Worm (Caenorhabditis elegans) whole organism, L2 larva: Measurements from ENCODE around the gene C25F9.9.

Experiments used
- F13H6.1 ChIP-seq: sonication (generic microtip); optimal IDR thresholded peaks from 2 replicates; lab custom pipeline; 2016; ENCODE audit warnings: missing genetic modification characterization, missing compliant biosample characterization
- R02D3.7 ChIP-seq: fragments of 150-350 bp; optimal IDR thresholded peaks from 2 replicates; lab custom pipeline; 2014; ENCODE audit warnings: missing biosample characterization, missing genetic modification characterization
- alr-1 ChIP-seq: fragments of 150-350 bp; optimal IDR thresholded peaks from 2 replicates; lab custom pipeline; 2014; ENCODE audit warnings: missing biosample characterization, missing genetic modification characterization
- aly-2 ChIP-seq: fragments of 150-350 bp; optimal IDR thresholded peaks from 2 replicates; lab custom pipeline; 2014; ENCODE audit warnings: missing biosample characterization, missing genetic modification characterization
- blmp-1 ChIP-seq: sonication (generic microtip); optimal IDR thresholded peaks from 2 replicates; lab custom pipeline; 2017; ENCODE audit warnings: missing genetic modification characterization, mild to moderate bottlenecking, missing compliant biosample characterization, antibody characterized with exemption, moderate library complexity; ENCODE audit not compliant: insufficient read depth
- ceh-16 ChIP-seq: fragments of 150-350 bp; optimal IDR thresholded peaks from 2 replicates; lab custom pipeline; 2014; ENCODE audit warnings: missing biosample characterization, missing genetic modification characterization
- ceh-82 ChIP-seq: fragments of 150-350 bp; optimal IDR thresholded peaks from 2 replicates; lab custom pipeline; 2014; ENCODE audit warnings: missing biosample characterization, missing genetic modification characterization
- dmd-4 ChIP-seq: sonication (generic microtip); optimal IDR thresholded peaks from 2 replicates; lab custom pipeline; 2017; ENCODE audit warnings: missing biosample characterization, missing genetic modification characterization
- egl-27 ChIP-seq: sonication (generic microtip); optimal IDR thresholded peaks from 3 replicates; lab custom pipeline; 2017; ENCODE audit warnings: missing biosample characterization, missing genetic modification reagents, missing genetic modification characterization
- elt-1 ChIP-seq: fragments of 150-350 bp; optimal IDR thresholded peaks from 2 replicates; lab custom pipeline; 2014; ENCODE audit warnings: missing biosample characterization, missing genetic modification characterization
- fos-1 ChIP-seq: fragments of 150-350 bp; optimal IDR thresholded peaks from 2 replicates; lab custom pipeline; 2014; ENCODE audit warnings: missing biosample characterization, missing genetic modification characterization
- gmeb-1 ChIP-seq: fragments of 150-350 bp; optimal IDR thresholded peaks from 2 replicates; lab custom pipeline; 2014; ENCODE audit warnings: missing biosample characterization, missing genetic modification characterization
- lin-13 ChIP-seq: fragments of 150-350 bp; optimal IDR thresholded peaks from 2 replicates; lab custom pipeline; 2014; ENCODE audit warnings: missing biosample characterization, missing genetic modification reagents, missing genetic modification characterization
- lin-39 ChIP-seq: fragments of 150-350 bp; optimal IDR thresholded peaks from 2 replicates; lab custom pipeline; 2014; ENCODE audit warnings: missing biosample characterization, missing genetic modification reagents, missing genetic modification characterization
- lsy-2 ChIP-seq, 2 experiments: fragments of 150-350 bp in 1 of 2; sonication (generic microtip) in 1 of 2; optimal IDR thresholded peaks; 2 replicates each; lab custom pipeline; 2014 to 2017; ENCODE audit warnings: missing biosample characterization in 2 of 2, missing genetic modification characterization in 2 of 2
- mbf-1 ChIP-seq: sonication (generic microtip); optimal IDR thresholded peaks from 2 replicates; lab custom pipeline; 2017; ENCODE audit warnings: missing biosample characterization, missing genetic modification characterization
- nhr-10 ChIP-seq: sonication (generic microtip); optimal IDR thresholded peaks from 2 replicates; lab custom pipeline; 2017; ENCODE audit warnings: missing biosample characterization, missing genetic modification characterization
- nhr-21 ChIP-seq: fragments of 150-350 bp; optimal IDR thresholded peaks from 2 replicates; lab custom pipeline; 2014; ENCODE audit warnings: missing biosample characterization, missing genetic modification characterization
- nhr-25 ChIP-seq: fragments of 150-350 bp; sonication (generic microtip); optimal IDR thresholded peaks from 3 replicates; lab custom pipeline; 2014; ENCODE audit warnings: missing biosample characterization, missing genetic modification characterization
- nhr-6 ChIP-seq: fragments of 150-350 bp; optimal IDR thresholded peaks from 2 replicates; lab custom pipeline; 2014; ENCODE audit warnings: missing biosample characterization, missing genetic modification characterization
- nhr-77 ChIP-seq: fragments of 150-350 bp; optimal IDR thresholded peaks from 2 replicates; lab custom pipeline; 2014; ENCODE audit warnings: missing biosample characterization, missing genetic modification characterization
- peb-1 ChIP-seq: fragments of 150-350 bp; optimal IDR thresholded peaks from 2 replicates; lab custom pipeline; 2014; ENCODE audit warnings: missing biosample characterization, missing genetic modification characterization
- sem-4 ChIP-seq: fragments of 150-350 bp; optimal IDR thresholded peaks from 2 replicates; lab custom pipeline; 2014; ENCODE audit warnings: missing biosample characterization, missing genetic modification reagents, missing genetic modification characterization
- skn-1 ChIP-seq: sonication (generic microtip); optimal IDR thresholded peaks from 2 replicates; lab custom pipeline; 2017; ENCODE audit warnings: missing biosample characterization, missing genetic modification characterization
- sma-3 ChIP-seq: sonication (generic microtip); optimal IDR thresholded peaks from 2 replicates; lab custom pipeline; 2016; ENCODE audit warnings: missing genetic modification reagents, missing genetic modification characterization, missing compliant biosample characterization
- snpc-4 ChIP-seq: fragments of 150-350 bp; optimal IDR thresholded peaks from 2 replicates; lab custom pipeline; 2014; ENCODE audit warnings: missing biosample characterization, missing genetic modification characterization
- unc-39 ChIP-seq: fragments of 150-350 bp; optimal IDR thresholded peaks from 2 replicates; lab custom pipeline; 2014; ENCODE audit warnings: missing biosample characterization, missing genetic modification characterization
- unc-55 ChIP-seq: fragments of 150-350 bp; sonication (generic microtip); optimal IDR thresholded peaks from 3 replicates; lab custom pipeline; 2014; ENCODE audit warnings: missing biosample characterization, missing genetic modification reagents, missing genetic modification characterization
- unc-62 ChIP-seq: fragments of 150-350 bp; optimal IDR thresholded peaks from 2 replicates; lab custom pipeline; 2014; ENCODE audit warnings: missing biosample characterization, missing genetic modification reagents, missing genetic modification characterization
- zag-1 ChIP-seq: fragments of 150-350 bp; optimal IDR thresholded peaks from 2 replicates; lab custom pipeline; 2014; ENCODE audit warnings: missing biosample characterization, missing genetic modification characterization
- ztf-1 ChIP-seq: fragments of 200-800 bp; sonication (Bioruptor generic); conservative IDR thresholded peaks from 2 replicates; pipeline ENCODE4 v1.3.6; 2022; ENCODE audit warnings: missing genetic modification characterization, missing compliant biosample characterization
- ztf-4 ChIP-seq: fragments of 150-350 bp; optimal IDR thresholded peaks from 2 replicates; lab custom pipeline; 2014; ENCODE audit warnings: missing biosample characterization, missing genetic modification characterization

The C25F9.9 gene

DNA sequence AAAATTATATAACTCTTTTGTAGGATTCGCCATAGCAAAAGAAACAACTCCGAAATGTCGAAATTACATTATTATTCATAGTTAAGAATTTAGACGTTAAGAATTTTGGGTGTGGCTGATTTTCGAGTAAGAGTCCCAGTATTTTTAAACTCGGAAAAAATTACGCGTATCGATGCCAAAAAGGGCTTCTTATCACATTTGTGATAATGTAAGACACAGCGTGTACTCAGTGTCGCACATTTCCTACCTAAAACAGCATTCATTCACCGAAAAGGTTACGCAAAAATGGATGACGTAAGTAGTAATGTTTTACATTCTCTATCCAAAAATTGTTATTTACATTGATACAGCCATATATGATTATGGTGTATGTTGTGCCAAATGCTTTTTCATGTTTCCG lies 33.1 kb downstream of the C25F9.9 start, which contains the start of gene M04C3.5:
Gene M04C3.5, plus strand, starts transcription at position 190 of the 400 bp plus-strand sequence.
- TF ChIP-seq nhr-77 (tag; lab: Kevin White, UChicago), result no peak
- peak; percentile 33 for TF ChIP-seq fos-1 (tag; lab: Kevin White, UChicago)

DNA sequence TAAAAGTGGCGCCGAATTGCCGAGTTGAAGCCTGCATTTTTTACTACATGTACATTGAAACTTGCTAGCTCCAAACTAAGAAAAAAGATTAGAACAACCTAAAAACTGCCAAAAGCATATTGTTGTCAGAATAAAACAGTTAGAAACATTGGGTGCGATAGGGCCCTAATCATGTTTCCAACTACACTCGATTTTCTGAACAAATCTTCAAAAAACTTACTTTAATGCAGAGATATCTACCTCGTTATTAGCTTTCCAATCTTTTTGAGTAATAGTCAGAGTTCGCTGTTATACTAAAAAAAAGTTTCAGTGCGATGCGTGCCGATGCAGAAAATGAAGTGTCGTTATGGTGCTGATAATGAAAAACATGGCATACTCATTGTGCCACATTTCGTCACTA lies 39.2 kb downstream of the C25F9.9 start, which contains the start of the genes Y43F8B.13 and Y43F8B.14:
Gene Y43F8B.13, plus strand, starts transcription at position 301 of the 400 bp plus-strand sequence.
Gene Y43F8B.14, minus strand, starts transcription at position 322 of the 400 bp plus-strand sequence.
- no peak for TF ChIP-seq unc-55
- no peak for TF ChIP-seq alr-1 (tag; lab: Kevin White, UChicago)
- TF ChIP-seq nhr-21, result no peak
- TF ChIP-seq gmeb-1, result no peak
- no peak for TF ChIP-seq sem-4 (tag; lab: Kevin White, UChicago)
- no peak for TF ChIP-seq lin-13
- TF ChIP-seq unc-62 (GFP tag; lab: Kevin White, UChicago), result no peak
- TF ChIP-seq ztf-1 (GFP tag; lab: Robert Waterston, UW), result no peak
- no peak for TF ChIP-seq peb-1
- no peak for TF ChIP-seq ztf-4 (tag; lab: Kevin White, UChicago)
- no peak for TF ChIP-seq egl-27 (tag; lab: Kevin White, UChicago)
- no peak for TF ChIP-seq lin-39 (tag; lab: Kevin White, UChicago)
- no peak for TF ChIP-seq fos-1 (tag; lab: Kevin White, UChicago)
- no peak for TF ChIP-seq nhr-10 (tag; lab: Kevin White, UChicago)
- no peak for TF ChIP-seq F13H6.1 (tag; lab: Kevin White, UChicago)
- no peak for TF ChIP-seq lsy-2 (tag; optimal IDR thresholded peaks at IDR 0.05; lab: Kevin White, UChicago)
- TF ChIP-seq snpc-4 (tag; lab: Kevin White, UChicago), result no peak
- TF ChIP-seq R02D3.7, result no peak

DNA sequence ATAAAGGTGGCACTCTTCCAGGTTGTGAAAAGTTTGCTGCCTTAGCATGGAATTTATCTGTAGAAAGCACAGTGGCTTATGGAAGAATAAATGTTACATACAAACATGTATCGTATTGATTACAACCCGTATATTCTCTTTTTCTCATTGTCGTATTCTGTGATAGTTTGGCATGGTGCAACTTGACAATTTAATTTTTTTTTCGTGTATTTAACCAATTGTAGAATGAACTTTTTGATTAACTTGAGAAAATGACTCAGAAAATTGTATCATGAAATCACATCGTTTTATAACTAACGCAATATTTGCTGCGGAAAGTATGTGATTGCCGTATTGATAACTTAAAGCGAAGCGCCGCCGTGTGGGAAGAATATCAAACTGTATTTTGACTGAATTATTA lies 40.7 kb downstream of the C25F9.9 start, which contains the start of gene Y43F8B.24:
Gene Y43F8B.24, plus strand, starts transcription at position 301 of the 400 bp plus-strand sequence.
- TF ChIP-seq snpc-4 (tag; lab: Kevin White, UChicago), result no peak
- TF ChIP-seq fos-1 (tag; lab: Kevin White, UChicago), result peak; percentile 21

DNA sequence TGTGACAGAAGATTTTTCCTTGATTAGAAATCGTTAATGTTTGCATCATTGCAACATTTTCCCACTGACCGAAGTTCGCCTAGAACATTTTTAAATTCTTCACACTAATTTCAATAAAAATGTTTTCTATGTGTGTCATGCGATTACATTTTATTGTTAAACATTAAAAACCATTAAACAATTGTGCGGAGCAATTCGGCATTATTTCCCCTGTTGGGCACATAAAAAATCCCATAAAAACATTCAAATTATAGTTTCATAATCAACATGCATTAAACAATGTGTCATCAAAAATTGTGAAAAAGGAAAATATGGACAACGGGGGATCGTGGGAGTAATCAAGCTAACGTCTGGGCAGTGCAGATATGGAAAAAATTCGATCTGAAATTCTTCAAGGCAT lies 43.1 kb downstream of the C25F9.9 start:
- TF ChIP-seq fos-1 (tag; lab: Kevin White, UChicago), result peak; percentile 18
- TF ChIP-seq, all 48 proteins: peak for 1; not testable (repeated sequence) for 47

DNA sequence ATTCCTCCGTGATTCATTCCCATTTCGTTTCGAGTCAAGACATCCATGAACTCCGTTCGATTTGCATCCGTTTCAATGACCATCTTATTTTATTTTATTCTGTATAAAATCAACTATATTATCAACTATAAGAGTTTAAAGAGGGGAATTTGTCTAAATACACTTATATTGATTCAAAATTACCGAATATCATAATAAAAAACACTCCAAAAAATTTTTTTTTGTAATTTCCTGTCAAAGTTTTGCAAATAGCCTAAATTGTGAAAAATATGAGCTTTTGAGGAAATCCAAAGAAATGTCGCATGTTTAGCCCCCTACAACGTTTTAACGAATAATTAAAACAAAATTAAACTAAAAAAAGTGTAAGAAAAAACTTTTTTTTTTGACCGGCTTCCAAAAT lies 45.6 kb downstream of the C25F9.9 start, which contains the start of gene Y43F8B.15:
Gene Y43F8B.15, minus strand, starts transcription at position 101 of the 400 bp plus-strand sequence.
- TF ChIP-seq blmp-1, result no peak

DNA sequence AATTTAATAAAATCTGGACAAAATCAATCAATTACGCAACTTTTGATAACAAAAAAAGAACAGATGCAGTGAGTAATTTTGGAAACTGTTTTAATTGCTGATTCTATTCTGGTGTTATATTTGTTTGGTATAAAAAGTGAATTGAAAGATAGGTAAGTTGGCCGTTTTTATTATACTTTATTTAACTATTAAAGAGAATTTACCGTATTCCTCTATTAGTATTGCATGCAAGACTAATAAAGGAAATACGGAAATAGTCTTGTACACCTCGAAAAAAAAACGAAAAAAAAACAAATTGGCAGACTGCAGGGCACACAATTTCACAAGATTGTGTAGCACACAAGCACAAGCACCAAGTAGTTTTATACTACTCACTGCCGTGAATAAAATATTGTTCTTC lies 46.2 kb downstream of the C25F9.9 start, which contains the start of gene Y43F8B.25:
Gene Y43F8B.25, plus strand, starts transcription at position 301 of the 400 bp plus-strand sequence.
- TF ChIP-seq nhr-6 (tag; lab: Kevin White, UChicago), result no peak
- TF ChIP-seq ceh-82, result no peak
- TF ChIP-seq nhr-10 (tag; lab: Kevin White, UChicago), result no peak
- no peak for TF ChIP-seq peb-1
- TF ChIP-seq sma-3, result no peak
- no peak for TF ChIP-seq lin-13
- no peak for TF ChIP-seq nhr-25 (tag; lab: Kevin White, UChicago)
- no peak for TF ChIP-seq dmd-4
- no peak for TF ChIP-seq zag-1
- no peak for TF ChIP-seq unc-39
- TF ChIP-seq ceh-16 (tag; lab: Kevin White, UChicago), result no peak
- TF ChIP-seq elt-1, result no peak
- TF ChIP-seq ztf-4 (tag; lab: Kevin White, UChicago), result no peak
- no peak for TF ChIP-seq blmp-1
- TF ChIP-seq mbf-1 (tag; lab: Kevin White, UChicago), result no peak
- no peak for TF ChIP-seq aly-2 (tag; lab: Kevin White, UChicago)
- TF ChIP-seq fos-1 (tag; lab: Kevin White, UChicago), result no peak
- no peak for TF ChIP-seq sem-4 (tag; lab: Kevin White, UChicago)
- no peak for TF ChIP-seq skn-1 (tag; lab: Kevin White, UChicago)
- no peak for TF ChIP-seq nhr-77 (tag; lab: Kevin White, UChicago)
